Fruit fly (Drosophila melanogaster) whole organism, embryonic: Measurements from ENCODE around the gene sky.

Experiments
- Adf1 ChIP-seq: fragments of 200-800 bp; sonication (Bioruptor generic); IDR thresholded peaks from 2 replicates; pipeline ENCODE4 v1.3.6; 2022; ENCODE audit warnings: missing biosample characterization, missing genetic modification characterization
- CG1024 ChIP-seq: fragments of 200-800 bp; sonication (Bioruptor generic); IDR thresholded peaks from 2 replicates; pipeline ENCODE4 v1.3.6; 2022; ENCODE audit warnings: missing biosample characterization, missing genetic modification characterization
- CG10959 ChIP-seq: fragments of 200-800 bp; sonication (Bioruptor generic); IDR thresholded peaks from 2 replicates; pipeline ENCODE4 v1.3.6; 2022; ENCODE audit warnings: missing biosample characterization, missing genetic modification characterization
- CG11085 ChIP-seq: fragments of 200-800 bp; sonication (Bioruptor generic); IDR thresholded peaks from 2 replicates; pipeline ENCODE4 v1.3.6; 2022; ENCODE audit warnings: missing biosample characterization, missing genetic modification characterization
- CG11456 ChIP-seq: fragments of 200-800 bp; sonication (Bioruptor generic); IDR thresholded peaks from 3 replicates; pipeline ENCODE4 v1.3.6; 2022; ENCODE audit warnings: missing biosample characterization, missing genetic modification characterization
- CG11504 ChIP-seq: fragments of 200-800 bp; sonication (Bioruptor generic); optimal IDR thresholded peaks from 3 replicates; lab custom pipeline; 2019; ENCODE audit warnings: missing biosample characterization, mild to moderate bottlenecking, missing genetic modification characterization, moderate library complexity
- CG12071 ChIP-seq: fragments of 200-800 bp; sonication (Bioruptor generic); optimal IDR thresholded peaks from 3 replicates; lab custom pipeline; 2018; ENCODE audit warnings: missing biosample characterization, mild to moderate bottlenecking, missing genetic modification characterization
- CG13287 ChIP-seq: fragments of 200-800 bp; sonication (Bioruptor generic); IDR thresholded peaks from 2 replicates; pipeline ENCODE4 v1.3.6; 2022; ENCODE audit warnings: missing biosample characterization, missing genetic modification characterization; ENCODE audit not compliant: partially characterized antibody
- CG13296 ChIP-seq: fragments of 200-800 bp; sonication (Bioruptor generic); optimal IDR thresholded peaks from 3 replicates; lab custom pipeline; 2018; ENCODE audit warnings: missing biosample characterization, mild to moderate bottlenecking, missing genetic modification characterization
- CG18599 ChIP-seq: fragments of 200-800 bp; sonication (Bioruptor generic); optimal IDR thresholded peaks from 3 replicates; lab custom pipeline; 2017; ENCODE audit warnings: missing biosample characterization, missing genetic modification characterization, mild to moderate bottlenecking, moderate library complexity, missing genetic modification reagents
- CG2129 ChIP-seq: fragments of 200-800 bp; sonication (Bioruptor generic); IDR thresholded peaks from 2 replicates; pipeline ENCODE4 v1.3.6; 2022; ENCODE audit warnings: missing biosample characterization, missing genetic modification characterization; ENCODE audit not compliant: partially characterized antibody
- CG2678 ChIP-seq: fragments of 200-800 bp; sonication (Bioruptor generic); optimal IDR thresholded peaks from 3 replicates; lab custom pipeline; 2019; ENCODE audit warnings: missing biosample characterization, mild to moderate bottlenecking, missing genetic modification characterization, moderate library complexity
- CG2889 ChIP-seq: fragments of 200-800 bp; sonication (Bioruptor generic); IDR thresholded peaks from 3 replicates; pipeline ENCODE4 v1.3.6; 2022; ENCODE audit warnings: missing biosample characterization, missing genetic modification characterization
- CG43689 ChIP-seq: fragments of 200-800 bp; sonication (Bioruptor generic); IDR thresholded peaks from 2 replicates; pipeline ENCODE4 v1.3.6; 2022; ENCODE audit warnings: missing biosample characterization, missing genetic modification characterization
- CG7745 ChIP-seq: fragments of 200-800 bp; sonication (Bioruptor generic); optimal IDR thresholded peaks from 2 replicates; lab custom pipeline; 2018; ENCODE audit warnings: missing biosample characterization, mild to moderate bottlenecking, missing genetic modification characterization, moderate library complexity
- CG8290 ChIP-seq, 3 experiments: fragments of 200-800 bp; sonication (Bioruptor generic); optimal IDR thresholded peaks; 2 replicates each; lab custom pipeline; 2016 to 2019; ENCODE audit warnings: missing biosample characterization in 3 of 3, missing genetic modification characterization in 3 of 3, mild to moderate bottlenecking in 2 of 3, moderate library complexity in 1 of 3
- CG8359 ChIP-seq: fragments of 200-800 bp; sonication (Bioruptor generic); optimal IDR thresholded peaks from 2 replicates; lab custom pipeline; 2017; ENCODE audit warnings: missing biosample characterization, mild to moderate bottlenecking, missing genetic modification characterization, borderline replicate concordance
- CG8388 ChIP-seq: fragments of 200-800 bp; sonication (Bioruptor generic); optimal IDR thresholded peaks from 2 replicates; lab custom pipeline; 2019; ENCODE audit warnings: missing biosample characterization, mild to moderate bottlenecking, missing genetic modification characterization, moderate library complexity
- CG9817 ChIP-seq: fragments of 200-800 bp; sonication (Bioruptor generic); optimal IDR thresholded peaks from 2 replicates; lab custom pipeline; 2018; ENCODE audit warnings: missing biosample characterization, mild to moderate bottlenecking, missing genetic modification characterization, moderate library complexity
- Dad ChIP-seq: fragments of 200-800 bp; sonication (Bioruptor generic); optimal IDR thresholded peaks from 3 replicates; lab custom pipeline; 2016; ENCODE audit warnings: missing biosample characterization, missing genetic modification characterization
- Dip2 ChIP-seq: fragments of 200-800 bp; sonication (Bioruptor generic); IDR thresholded peaks from 2 replicates; pipeline ENCODE4 v1.3.6; 2022; ENCODE audit warnings: missing biosample characterization, missing genetic modification characterization
- GATAe ChIP-seq: fragments of 200-800 bp; sonication (Bioruptor generic); conservative IDR thresholded peaks from 2 replicates; pipeline ENCODE4 v1.3.6; 2022; ENCODE audit warnings: missing biosample characterization, missing genetic modification characterization
- Hey ChIP-seq: fragments of 200-800 bp; sonication (Bioruptor generic); optimal IDR thresholded peaks from 3 replicates; lab custom pipeline; 2018; ENCODE audit warnings: missing biosample characterization, mild to moderate bottlenecking, missing genetic modification characterization
- Nf-YC ChIP-seq: fragments of 200-800 bp; optimal IDR thresholded peaks from 3 replicates; lab custom pipeline; 2019; ENCODE audit warnings: missing biosample characterization, mild to moderate bottlenecking, missing genetic modification characterization, moderate library complexity
- Opbp ChIP-seq: fragments of 200-800 bp; sonication (Bioruptor generic); IDR thresholded peaks from 3 replicates; pipeline ENCODE4 v1.3.6; 2022; ENCODE audit warnings: missing biosample characterization, missing genetic modification characterization; ENCODE audit not compliant: partially characterized antibody
- PHDP ChIP-seq: fragments of 200-800 bp; sonication (Bioruptor generic); optimal IDR thresholded peaks from 3 replicates; lab custom pipeline; 2018; ENCODE audit warnings: missing biosample characterization, mild to moderate bottlenecking, missing genetic modification characterization, moderate library complexity
- Poxn ChIP-seq: fragments of 200-800 bp; sonication (Bioruptor generic); IDR thresholded peaks from 2 replicates; pipeline ENCODE4 v1.3.6; 2022; ENCODE audit warnings: missing biosample characterization, missing genetic modification characterization
- Ravus ChIP-seq: fragments of 200-800 bp; sonication (Bioruptor generic); IDR thresholded peaks from 2 replicates; pipeline ENCODE4 v1.3.6; 2022; ENCODE audit warnings: missing biosample characterization, missing genetic modification characterization
- ab ChIP-seq: fragments of 200-800 bp; sonication (Bioruptor generic); optimal IDR thresholded peaks from 2 replicates; lab custom pipeline; 2016; ENCODE audit warnings: missing biosample characterization, missing genetic modification characterization
- al ChIP-seq: fragments of 200-800 bp; sonication (Bioruptor generic); IDR thresholded peaks from 2 replicates; pipeline ENCODE4 v1.3.6; 2022; ENCODE audit warnings: missing biosample characterization, missing genetic modification characterization
- chinmo ChIP-seq: fragments of 200-800 bp; sonication (Bioruptor generic); IDR thresholded peaks from 4 replicates; pipeline ENCODE4 v1.3.6; 2022; ENCODE audit warnings: missing biosample characterization, missing genetic modification characterization; ENCODE audit not compliant: partially characterized antibody
- chn ChIP-seq: fragments of 200-800 bp; sonication (Bioruptor generic); optimal IDR thresholded peaks from 2 replicates; lab custom pipeline; 2016; ENCODE audit warnings: missing biosample characterization, missing genetic modification characterization
- crol ChIP-seq: fragments of 200-800 bp; sonication (Bioruptor generic); IDR thresholded peaks from 2 replicates; pipeline ENCODE4 v1.3.6; 2022; ENCODE audit warnings: missing biosample characterization, missing genetic modification characterization
- dm ChIP-seq: fragments of 200-800 bp; sonication (Bioruptor generic); optimal IDR thresholded peaks from 3 replicates; lab custom pipeline; 2016; ENCODE audit warnings: missing biosample characterization, missing genetic modification characterization
- dmrt99B ChIP-seq: fragments of 200-800 bp; sonication (Bioruptor generic); optimal IDR thresholded peaks from 2 replicates; lab custom pipeline; 2018; ENCODE audit warnings: missing biosample characterization, mild to moderate bottlenecking, missing genetic modification characterization, moderate library complexity
- lmd ChIP-seq: fragments of 200-800 bp; sonication (Bioruptor generic); IDR thresholded peaks from 2 replicates; pipeline ENCODE4 v1.3.6; 2022; ENCODE audit warnings: missing biosample characterization, missing genetic modification characterization
- mam ChIP-seq: fragments of 200-800 bp; sonication (Bioruptor generic); optimal IDR thresholded peaks from 3 replicates; lab custom pipeline; 2016; ENCODE audit warnings: missing biosample characterization, missing genetic modification characterization
- nerfin-1 ChIP-seq: fragments of 200-800 bp; sonication (Bioruptor generic); optimal IDR thresholded peaks from 3 replicates; lab custom pipeline; 2019; ENCODE audit warnings: missing biosample characterization, mild to moderate bottlenecking, missing genetic modification characterization, moderate library complexity
- odd ChIP-seq: fragments of 200-800 bp; sonication (Bioruptor generic); optimal IDR thresholded peaks from 2 replicates; lab custom pipeline; 2017; ENCODE audit warnings: missing biosample characterization, mild to moderate bottlenecking, missing genetic modification characterization
- onecut ChIP-seq: fragments of 200-800 bp; sonication (Bioruptor generic); IDR thresholded peaks from 2 replicates; pipeline ENCODE4 v1.3.6; 2022; ENCODE audit warnings: missing biosample characterization, missing genetic modification characterization
- otp ChIP-seq: fragments of 200-800 bp; sonication (Bioruptor generic); IDR thresholded peaks from 3 replicates; pipeline ENCODE4, ENCODE4 v1.3.6; 2022; ENCODE audit warnings: missing biosample characterization, missing genetic modification characterization
- p53 ChIP-seq: fragments of 200-800 bp; sonication (Bioruptor generic); optimal IDR thresholded peaks from 2 replicates; lab custom pipeline; 2016; ENCODE audit warnings: missing biosample characterization, missing genetic modification characterization
- pfk ChIP-seq: fragments of 200-800 bp; sonication (Bioruptor generic); optimal IDR thresholded peaks from 2 replicates; lab custom pipeline; 2018; ENCODE audit warnings: missing biosample characterization, mild to moderate bottlenecking, missing genetic modification characterization, moderate library complexity
- rib ChIP-seq: fragments of 200-800 bp; sonication (Bioruptor generic); IDR thresholded peaks from 2 replicates; pipeline ENCODE4 v1.3.6; 2022; ENCODE audit warnings: missing biosample characterization, missing genetic modification characterization
- row ChIP-seq: fragments of 200-800 bp; sonication (Bioruptor generic); IDR thresholded peaks from 3 replicates; pipeline ENCODE4 v1.3.6; 2022; ENCODE audit warnings: missing biosample characterization, missing genetic modification characterization
- sd ChIP-seq: fragments of 200-800 bp; sonication (Bioruptor generic); optimal IDR thresholded peaks from 3 replicates; lab custom pipeline; 2018; ENCODE audit warnings: missing biosample characterization, mild to moderate bottlenecking, missing genetic modification characterization, moderate library complexity
- slou ChIP-seq: fragments of 200-800 bp; sonication (Bioruptor generic); optimal IDR thresholded peaks from 3 replicates; lab custom pipeline; 2016; ENCODE audit warnings: missing biosample characterization, missing genetic modification characterization
- wek ChIP-seq: fragments of 200-800 bp; sonication (Bioruptor generic); optimal IDR thresholded peaks from 3 replicates; lab custom pipeline; 2018; ENCODE audit warnings: missing biosample characterization, mild to moderate bottlenecking, missing genetic modification characterization, moderate library complexity
- zen2 ChIP-seq: fragments of 200-800 bp; sonication (Bioruptor generic); IDR thresholded peaks from 3 replicates; pipeline ENCODE4 v1.3.6; 2022; ENCODE audit warnings: missing biosample characterization, missing genetic modification characterization; ENCODE audit not compliant: partially characterized antibody

sky gene

DNA sequence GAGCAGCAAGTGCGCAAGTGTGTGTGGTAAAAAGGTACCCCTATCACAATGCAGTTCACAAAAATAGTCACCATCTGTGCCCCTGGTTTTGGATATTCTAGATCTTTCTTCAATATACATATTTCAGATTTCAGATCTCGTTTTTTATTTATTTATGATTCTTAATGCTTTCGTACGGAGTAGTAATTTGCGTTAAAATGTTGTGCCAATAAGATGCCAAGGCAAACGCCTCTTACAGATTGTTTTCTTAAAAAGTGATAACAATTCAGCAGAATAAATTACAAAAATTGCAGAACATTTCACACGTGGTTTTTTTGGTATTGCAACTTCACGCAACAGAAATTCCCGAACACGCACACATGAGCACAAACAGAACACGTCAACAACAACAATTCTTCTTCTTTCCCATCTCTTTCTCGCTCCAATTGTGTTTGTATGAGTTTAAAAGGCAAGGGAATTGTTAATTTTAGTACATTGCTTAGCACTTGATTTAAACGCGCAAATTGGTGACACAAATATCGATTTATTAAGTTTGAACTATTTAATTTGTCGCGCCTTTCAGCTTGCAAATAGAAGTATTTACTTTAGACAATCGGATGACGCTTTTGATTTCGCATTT is 566 bp downstream of the sky start (continued):
- no peak for TF ChIP-seq CG8359 (GFP tag; lab: Kevin White, UChicago)
- peak; percentile 82 for TF ChIP-seq CG11456 (GFP tag; lab: Robert Waterston, UW)
- peak; percentile 75; the same call in 1 of the 2 replicates for TF ChIP-seq CG1024
- peak; percentile 77 for TF ChIP-seq odd
- peak; percentile 70 for TF ChIP-seq CG43689 (GFP tag; lab: Robert Waterston, UW)
- TF ChIP-seq CG8388 (GFP tag; lab: Kevin White, UChicago): peak; percentile 81
- no peak for TF ChIP-seq CG7745 (tag; lab: Kevin White, UChicago)
- peak; percentile 79 for TF ChIP-seq nerfin-1
- no peak for TF ChIP-seq crol (GFP tag; lab: Robert Waterston, UW)
- peak; percentile 36 for TF ChIP-seq CG9817
- TF ChIP-seq CG11085 (GFP tag; lab: Robert Waterston, UW): no peak
- no peak for TF ChIP-seq slou (GFP tag; lab: Kevin White, UChicago)
- TF ChIP-seq wek (GFP tag; lab: Kevin White, UChicago): peak; percentile 62
- TF ChIP-seq CG2129 (GFP tag; lab: Robert Waterston, UW): no peak
- peak; percentile 44 for TF ChIP-seq CG10959 (GFP tag; lab: Robert Waterston, UW)
- TF ChIP-seq CG8290 (GFP tag; optimal IDR thresholded peaks at IDR 0.05; lab: Kevin White, UChicago): peak; percentile 30
- peak; percentile 15 to 51 for TF ChIP-seq CG8290 (tag; optimal IDR thresholded peaks at IDR 0.05; lab: Kevin White, UChicago)
- TF ChIP-seq CG2678 (tag; lab: Kevin White, UChicago): no peak
- peak; percentile 86 for TF ChIP-seq PHDP
- TF ChIP-seq chinmo (GFP tag; lab: Robert Waterston, UW): no peak
- TF ChIP-seq GATAe (GFP tag; lab: Robert Waterston, UW): no peak
- no peak for TF ChIP-seq ab (GFP tag; lab: Kevin White, UChicago)
- TF ChIP-seq CG2889 (GFP tag; lab: Robert Waterston, UW): peak; percentile 30; the same call in 1 of the 3 replicates
- 0 out of 2 replicates have a peak, but pooled peaks have one; percentile 15 for TF ChIP-seq al
- TF ChIP-seq Nf-YC: no peak
- peak; percentile 20 for TF ChIP-seq Hey (tag; lab: Kevin White, UChicago)
- TF ChIP-seq CG13287: no peak
- peak; percentile 7; the same call in 1 of the 2 replicates for TF ChIP-seq Ravus (GFP tag; lab: Robert Waterston, UW)
- no peak for TF ChIP-seq CG11504 (tag; lab: Kevin White, UChicago)
- TF ChIP-seq pfk (GFP tag; lab: Kevin White, UChicago): no peak
- no peak for TF ChIP-seq onecut (GFP tag; lab: Robert Waterston, UW)
- TF ChIP-seq Opbp (GFP tag; lab: Robert Waterston, UW): no peak
- peak; percentile 48 for TF ChIP-seq CG12071 (GFP tag; lab: Kevin White, UChicago)
- peak; percentile 29 for TF ChIP-seq p53
- TF ChIP-seq CG13296 (GFP tag; lab: Kevin White, UChicago): no peak
- TF ChIP-seq mam (GFP tag; lab: Kevin White, UChicago): peak; percentile 71
- TF ChIP-seq dmrt99B: peak; percentile 62
- peak; percentile 60 for TF ChIP-seq rib (GFP tag; lab: Robert Waterston, UW)
- peak; percentile 58 for TF ChIP-seq lmd (GFP tag; lab: Robert Waterston, UW)
- TF ChIP-seq otp: peak; percentile 76; the same call in 2 of the 3 replicates
- TF ChIP-seq dm: peak; percentile 77
- TF ChIP-seq Poxn (GFP tag; lab: Robert Waterston, UW): 0 out of 2 replicates have a peak, but pooled peaks have one; percentile 23
- peak; percentile 58 for TF ChIP-seq chn (GFP tag; lab: Kevin White, UChicago)
- TF ChIP-seq Adf1: 0 out of 2 replicates have a peak, but pooled peaks have one; percentile 8
- no peak; the same call in 2 of the 3 replicates for TF ChIP-seq row (GFP tag; lab: Robert Waterston, UW)
- TF ChIP-seq Dip2 (GFP tag; lab: Robert Waterston, UW): no peak
- peak; percentile 58 for TF ChIP-seq Dad (GFP tag; lab: Kevin White, UChicago)
- no peak for TF ChIP-seq sd
- TF ChIP-seq CG18599 (GFP tag; lab: Kevin White, UChicago): no peak
- no peak for TF ChIP-seq zen2
